Fruit fly (Drosophila melanogaster): Measurements from ENCODE around the gene Utx.

The Utx gene

dm6 chr2L:10299810-10300147 lies 21.2 kb upstream of the Utx start, which contains the start of gene CYLD (continued):
- TF ChIP-seq CG6792 (GFP tag; optimal IDR thresholded peaks at IDR 0.05) (peak; percentile 51), esn (GFP tag; optimal IDR thresholded peaks at IDR 0.05) (peak; percentile 75), fd85E (GFP tag; optimal IDR thresholded peaks at IDR 0.05) (no peak), CG10631 (GFP tag; optimal IDR thresholded peaks at IDR 0.05) (peak; percentile 62), acj6 (GFP tag; optimal IDR thresholded peaks at IDR 0.05) (peak; percentile 60), CG8119 (GFP tag; IDR thresholded peaks at IDR 0.05) (peak; percentile 71; the same call in 2 of the 3 replicates), fd59A (GFP tag; optimal IDR thresholded peaks at IDR 0.05) (no peak), cyc (GFP tag; optimal IDR thresholded peaks at IDR 0.05) (peak; percentile 57)

- peak; percentile 16 for TF ChIP-seq Ets96B (tag; optimal IDR thresholded peaks at IDR 0.05)
- no peak for TF ChIP-seq CG8119 (GFP tag; IDR thresholded peaks at IDR 0.05)
- peak; percentile 15 for TF ChIP-seq topi (GFP tag; optimal IDR thresholded peaks at IDR 0.05)
- peak; percentile 10 for TF ChIP-seq CG10631 (GFP tag; optimal IDR thresholded peaks at IDR 0.05)
- peak; percentile 21; the same call in 1 of the 2 replicates for TF ChIP-seq CG15336 (GFP tag; IDR thresholded peaks at IDR 0.05)
- peak; percentile 78 for TF ChIP-seq Eip78C (GFP tag)
- TF ChIP-seq fd59A (GFP tag; optimal IDR thresholded peaks at IDR 0.05): no peak
- peak; percentile 2 for TF ChIP-seq Hr39 (GFP tag; optimal IDR thresholded peaks at IDR 0.05)
- TF ChIP-seq acj6 (GFP tag; optimal IDR thresholded peaks at IDR 0.05): peak; percentile 22
- TF ChIP-seq lz (GFP tag; optimal IDR thresholded peaks at IDR 0.05): peak; percentile 4
- TF ChIP-seq esn (GFP tag; optimal IDR thresholded peaks at IDR 0.05): peak; percentile 19
- no peak for TF ChIP-seq CG3032 (tag; optimal IDR thresholded peaks at IDR 0.05)
- peak; percentile 17 for TF ChIP-seq OdsH (GFP tag; optimal IDR thresholded peaks at IDR 0.05)
- no peak for TF ChIP-seq fd85E (GFP tag; optimal IDR thresholded peaks at IDR 0.05)
- TF ChIP-seq Hr4 (GFP tag; optimal IDR thresholded peaks at IDR 0.05): peak; percentile 39
- peak; percentile 36 for TF ChIP-seq Met (GFP tag; optimal IDR thresholded peaks at IDR 0.05)
Measured at dm6 chr2L:10299077-10299809, 20.6 kb upstream of the Utx start.

- TF ChIP-seq Met (GFP tag; optimal IDR thresholded peaks at IDR 0.05) (no peak), fkh (GFP tag; optimal IDR thresholded peaks at IDR 0.05) (peak; percentile 91)
Measured at dm6 chr2L:10298306-10298705, 19.7 kb upstream of the Utx start.

- TF ChIP-seq OdsH (GFP tag; optimal IDR thresholded peaks at IDR 0.05): no peak
- TF ChIP-seq Eip78C (GFP tag): peak; percentile 26
Measured at dm6 chr2L:10294798-10295669, 16.4 kb upstream of the Utx start, which contains the start of gene Hand. Gene Hand, minus strand, starts transcription at chr2L:10295385.

- TF ChIP-seq Lpt (GFP tag; optimal IDR thresholded peaks at IDR 0.05) (no peak), CG31627 (GFP tag; optimal IDR thresholded peaks at IDR 0.05) (peak; percentile 63), CG11902 (GFP tag; optimal IDR thresholded peaks at IDR 0.05) (peak; percentile 11), CG6792 (GFP tag; optimal IDR thresholded peaks at IDR 0.05) (peak; percentile 29), esn (GFP tag; optimal IDR thresholded peaks at IDR 0.05) (peak; percentile 70), CG10669 (GFP tag; optimal IDR thresholded peaks at IDR 0.05) (no peak), fd85E (GFP tag; optimal IDR thresholded peaks at IDR 0.05) (peak; percentile 7), Sox14 (GFP tag; optimal IDR thresholded peaks at IDR 0.05) (no peak), CG3919 (GFP tag; optimal IDR thresholded peaks at IDR 0.05) (no peak), Gug (GFP tag; IDR thresholded peaks at IDR 0.05) (no peak), Sox102F (GFP tag; optimal IDR thresholded peaks at IDR 0.05) (no peak), CG3032 (tag; optimal IDR thresholded peaks at IDR 0.05) (peak; percentile 67), CG15336 (GFP tag; IDR thresholded peaks at IDR 0.05) (peak; percentile 68; the same call in 1 of the 2 replicates)
Measured at dm6 chr2L:10292066-10292560, 13.5 kb upstream of the Utx start, which contains the start of gene Ufd4. Gene Ufd4, minus strand, starts transcription at chr2L:10292365.

- TF ChIP-seq svp (GFP tag) (no peak), CG11294 (GFP tag; IDR thresholded peaks at IDR 0.05) (no peak), CG6808 (GFP tag; optimal IDR thresholded peaks at IDR 0.05) (no peak), net (GFP tag; optimal IDR thresholded peaks at IDR 0.05) (no peak), CG16779 (tag; optimal IDR thresholded peaks at IDR 0.05) (no peak), dsx (GFP tag; optimal IDR thresholded peaks at IDR 0.05; ENCODE audit: poor library complexity, severe bottlenecking) (no peak)
Measured at dm6 chr2L:10291276-10291675, 12.7 kb upstream of the Utx start.
